Worm (Caenorhabditis elegans) whole organism, young adult: Measurements from ENCODE around the gene ivph-3.

ENCODE experiments used
- B0019.2 ChIP-seq: fragments of 200-800 bp; sonication (Bioruptor generic); conservative IDR thresholded peaks from 2 replicates; pipeline ENCODE4 v1.3.6; 2022; ENCODE audit warnings: missing genetic modification reagents, missing genetic modification characterization, missing compliant biosample characterization
- B0336.3 ChIP-seq: fragments of 200-800 bp; sonication (Bioruptor generic); IDR thresholded peaks from 2 replicates; pipeline ENCODE4 v1.3.6; 2022; ENCODE audit warnings: missing genetic modification characterization, missing compliant biosample characterization
- C06A6.2 ChIP-seq: fragments of 200-800 bp; sonication (Bioruptor generic); conservative IDR thresholded peaks from 2 replicates; pipeline ENCODE4 v1.3.6; 2022; ENCODE audit warnings: missing genetic modification characterization, missing compliant biosample characterization
- F10E7.11 ChIP-seq: sonication (generic microtip); optimal IDR thresholded peaks from 2 replicates; lab custom pipeline; 2017; ENCODE audit warnings: mild to moderate bottlenecking, missing genetic modification characterization, moderate library complexity, missing compliant biosample characterization
- F37B4.10 ChIP-seq: fragments of 200-800 bp; sonication (Bioruptor generic); IDR thresholded peaks from 2 replicates; pipeline ENCODE4 v1.3.6; 2022; ENCODE audit warnings: missing genetic modification characterization, missing compliant biosample characterization
- F57C9.4 ChIP-seq: sonication (generic microtip); optimal IDR thresholded peaks from 2 replicates; lab custom pipeline; 2017; ENCODE audit warnings: mild to moderate bottlenecking, missing genetic modification characterization, missing compliant biosample characterization
- T26A5.8 ChIP-seq: sonication (generic microtip); optimal IDR thresholded peaks from 2 replicates; lab custom pipeline; 2016; ENCODE audit warnings: missing genetic modification characterization, missing compliant biosample characterization
- Y53G8AR.9 ChIP-seq: fragments of 200-800 bp; sonication (Bioruptor generic); conservative IDR thresholded peaks from 2 replicates; pipeline ENCODE4 v1.3.6; 2022; ENCODE audit warnings: missing genetic modification reagents, missing genetic modification characterization, missing compliant biosample characterization
- Y56A3A.18 ChIP-seq: fragments of 200-800 bp; sonication (Bioruptor generic); IDR thresholded peaks from 2 replicates; pipeline ENCODE4 v1.3.6; 2022; ENCODE audit warnings: missing genetic modification reagents, missing genetic modification characterization, missing compliant biosample characterization
- Y67H2A.10 ChIP-seq: fragments of 200-800 bp; sonication (Bioruptor generic); conservative IDR thresholded peaks from 2 replicates; pipeline ENCODE4 v1.3.6; 2022; ENCODE audit warnings: missing genetic modification reagents, missing genetic modification characterization, missing compliant biosample characterization
- attf-5 ChIP-seq: fragments of 200-800 bp; sonication (Bioruptor generic); optimal IDR thresholded peaks from 2 replicates; lab custom pipeline; 2018; ENCODE audit warnings: mild to moderate bottlenecking, missing genetic modification characterization, missing compliant biosample characterization
- ccch-3 ChIP-seq: fragments of 200-800 bp; sonication (Bioruptor generic); optimal IDR thresholded peaks from 2 replicates; lab custom pipeline; 2018; ENCODE audit warnings: mild to moderate bottlenecking, missing genetic modification characterization, missing compliant biosample characterization
- cebp-2 ChIP-seq: fragments of 200-800 bp; sonication (Bioruptor generic); IDR thresholded peaks from 2 replicates; pipeline ENCODE4 v1.3.6; 2022; ENCODE audit warnings: missing genetic modification characterization, missing compliant biosample characterization
- ceh-91 ChIP-seq: fragments of 200-800 bp; sonication (Bioruptor generic); IDR thresholded peaks from 2 replicates; pipeline ENCODE4 v1.3.6; 2022; ENCODE audit warnings: missing genetic modification reagents, missing genetic modification characterization, missing compliant biosample characterization
- chd-7 ChIP-seq: sonication (generic microtip); optimal IDR thresholded peaks from 2 replicates; lab custom pipeline; 2016; ENCODE audit warnings: mild to moderate bottlenecking, missing genetic modification characterization, moderate library complexity, missing compliant biosample characterization
- die-1 ChIP-seq: sonication (generic microtip); optimal IDR thresholded peaks from 2 replicates; lab custom pipeline; 2016; ENCODE audit warnings: missing genotype, mild to moderate bottlenecking, missing genetic modification characterization, missing compliant biosample characterization
- dox-1 ChIP-seq: fragments of 200-800 bp; sonication (Bioruptor generic); IDR thresholded peaks from 2 replicates; pipeline ENCODE4 v1.3.6; 2022; ENCODE audit warnings: missing genetic modification reagents, missing genetic modification characterization, missing compliant biosample characterization
- dpff-1 ChIP-seq: sonication (generic microtip); optimal IDR thresholded peaks from 2 replicates; lab custom pipeline; 2017; ENCODE audit warnings: mild to moderate bottlenecking, missing genetic modification characterization, missing compliant biosample characterization
- efl-1 ChIP-seq: fragments of 150-350 bp; optimal IDR thresholded peaks from 2 replicates; lab custom pipeline; 2014; ENCODE audit warnings: missing biosample characterization, missing genetic modification reagents, missing genetic modification characterization
- egl-18 ChIP-seq: fragments of 200-800 bp; sonication (Bioruptor generic); IDR thresholded peaks from 2 replicates; pipeline ENCODE4 v1.3.6; 2022; ENCODE audit warnings: missing genetic modification reagents, missing genetic modification characterization, missing compliant biosample characterization
- egl-44 ChIP-seq: fragments of 200-800 bp; sonication (Bioruptor generic); IDR thresholded peaks from 2 replicates; pipeline ENCODE4 v1.3.6; 2022; ENCODE audit warnings: missing genetic modification reagents, missing genetic modification characterization, missing compliant biosample characterization
- ekl-4 ChIP-seq: fragments of 200-800 bp; sonication (Bioruptor generic); IDR thresholded peaks from 2 replicates; pipeline ENCODE4 v1.3.6; 2022; ENCODE audit warnings: missing genetic modification reagents, missing genetic modification characterization, missing compliant biosample characterization
- hmg-1.2 ChIP-seq: fragments of 200-800 bp; sonication (Bioruptor generic); IDR thresholded peaks from 2 replicates; pipeline ENCODE4 v1.3.6; 2022; ENCODE audit warnings: missing genetic modification reagents, missing genetic modification characterization, missing compliant biosample characterization
- hrde-1 ChIP-seq: sonication (generic microtip); optimal IDR thresholded peaks from 2 replicates; lab custom pipeline; 2016; ENCODE audit warnings: missing genetic modification characterization, mild to moderate bottlenecking, missing compliant biosample characterization, moderate library complexity, missing genotype, missing genetic modification reagents, borderline replicate concordance
- hsf-1 ChIP-seq: fragments of 200-800 bp; sonication (Bioruptor generic); IDR thresholded peaks from 2 replicates; pipeline ENCODE4 v1.3.6; 2022; ENCODE audit warnings: missing genetic modification reagents, missing genetic modification characterization, missing compliant biosample characterization
- lag-1 ChIP-seq: fragments of 200-800 bp; sonication (Bioruptor generic); IDR thresholded peaks from 2 replicates; pipeline ENCODE4 v1.3.6; 2022; ENCODE audit warnings: missing genetic modification reagents, missing genetic modification characterization, missing compliant biosample characterization
- let-607 ChIP-seq, 2 experiments: fragments of 200-800 bp in 1 of 2; sonication (Bioruptor generic) in 1 of 2; sonication (generic microtip) in 1 of 2; optimal IDR thresholded peaks; 2 replicates each; lab custom pipeline; 2016 to 2018; ENCODE audit warnings: mild to moderate bottlenecking in 2 of 2, missing compliant biosample characterization in 2 of 2, missing genetic modification characterization in 2 of 2, moderate library complexity in 2 of 2, missing genotype in 1 of 2
- lin-40 ChIP-seq: sonication (generic microtip); optimal IDR thresholded peaks from 2 replicates; lab custom pipeline; 2016; ENCODE audit warnings: missing genetic modification characterization, mild to moderate bottlenecking, missing compliant biosample characterization, missing genotype, missing genetic modification reagents
- lsl-1 ChIP-seq: fragments of 200-800 bp; sonication (Bioruptor generic); optimal IDR thresholded peaks from 2 replicates; lab custom pipeline; 2018; ENCODE audit warnings: mild to moderate bottlenecking, missing genetic modification characterization, moderate library complexity, missing compliant biosample characterization
- mel-28 ChIP-seq: sonication (generic microtip); optimal IDR thresholded peaks from 2 replicates; lab custom pipeline; 2016; ENCODE audit warnings: borderline replicate concordance, mild to moderate bottlenecking, missing genetic modification characterization, missing compliant biosample characterization
- mes-4 ChIP-seq: sonication (generic microtip); optimal IDR thresholded peaks from 2 replicates; lab custom pipeline; 2016; ENCODE audit warnings: missing genotype, missing genetic modification characterization, missing compliant biosample characterization
- mxl-1 ChIP-seq: sonication (generic microtip); optimal IDR thresholded peaks from 2 replicates; lab custom pipeline; 2016; ENCODE audit warnings: missing genetic modification characterization, missing compliant biosample characterization
- nfya-2 ChIP-seq: fragments of 200-800 bp; sonication (Bioruptor generic); IDR thresholded peaks from 2 replicates; pipeline ENCODE4 v1.3.6; 2022; ENCODE audit warnings: missing genetic modification reagents, missing genetic modification characterization, missing compliant biosample characterization
- nfyb-1 ChIP-seq: fragments of 200-800 bp; sonication (Bioruptor generic); IDR thresholded peaks from 2 replicates; pipeline ENCODE4 v1.3.6; 2022; ENCODE audit warnings: missing genetic modification reagents, missing genetic modification characterization, missing compliant biosample characterization
- nhr-80 ChIP-seq: sonication (generic microtip); optimal IDR thresholded peaks from 2 replicates; lab custom pipeline; 2016; ENCODE audit warnings: missing genetic modification characterization, missing compliant biosample characterization
- rec-8 ChIP-seq, 2 experiments: sonication (generic microtip); optimal IDR thresholded peaks; 2 replicates each; lab custom pipeline; 2016; ENCODE audit warnings: mild to moderate bottlenecking in 2 of 2, missing genetic modification characterization in 2 of 2, missing genetic modification reagents in 2 of 2, missing genotype in 2 of 2, missing biosample characterization in 1 of 2, missing compliant biosample characterization in 1 of 2, moderate library complexity in 1 of 2
- sdz-38 ChIP-seq: sonication (generic microtip); optimal IDR thresholded peaks from 2 replicates; lab custom pipeline; 2016; ENCODE audit warnings: missing genotype, missing genetic modification characterization, missing compliant biosample characterization
- snpc-3.4 ChIP-seq: sonication (generic microtip); optimal IDR thresholded peaks from 2 replicates; lab custom pipeline; 2017; ENCODE audit warnings: missing genetic modification characterization, mild to moderate bottlenecking, missing compliant biosample characterization, antibody characterized with exemption, moderate library complexity, missing genotype, missing genetic modification reagents
- snpc-4 ChIP-seq, 5 experiments: fragments of 150-350 bp in 1 of 5; sonication (generic microtip) in 4 of 5; optimal IDR thresholded peaks; 2 replicates each; lab custom pipeline; 2014 to 2018; ENCODE audit warnings: missing genetic modification characterization in 5 of 5, missing biosample characterization in 3 of 5, antibody characterized with exemption in 2 of 5, mild to moderate bottlenecking in 2 of 5, missing compliant biosample characterization in 2 of 5, missing genotype in 2 of 5, moderate library complexity in 2 of 5, missing genetic modification reagents in 1 of 5
- somi-1 ChIP-seq: fragments of 200-800 bp; sonication (Bioruptor generic); optimal IDR thresholded peaks from 2 replicates; lab custom pipeline; 2018; ENCODE audit warnings: mild to moderate bottlenecking, missing genetic modification characterization, missing compliant biosample characterization
- tbp1 ChIP-seq: fragments of 200-800 bp; sonication (Bioruptor generic); optimal IDR thresholded peaks from 2 replicates; lab custom pipeline; 2018; ENCODE audit warnings: mild to moderate bottlenecking, missing genetic modification characterization, missing compliant biosample characterization
- unc-62 ChIP-seq: fragments of 150-350 bp; optimal IDR thresholded peaks from 2 replicates; lab custom pipeline; 2014; ENCODE audit warnings: missing biosample characterization, missing genetic modification reagents, missing genetic modification characterization
- xnd-1 ChIP-seq: sonication (generic microtip); optimal IDR thresholded peaks from 2 replicates; lab custom pipeline; 2016; ENCODE audit warnings: missing genotype, missing genetic modification reagents, missing genetic modification characterization, missing compliant biosample characterization
- zfh-2 ChIP-seq: fragments of 200-800 bp; sonication (Bioruptor generic); conservative IDR thresholded peaks from 2 replicates; pipeline ENCODE4 v1.3.6; 2022; ENCODE audit warnings: missing genetic modification reagents, missing genetic modification characterization, missing compliant biosample characterization
- ztf-18 ChIP-seq: sonication (generic microtip); optimal IDR thresholded peaks from 2 replicates; lab custom pipeline; 2016; ENCODE audit warnings: missing genotype, mild to moderate bottlenecking, missing genetic modification characterization, missing compliant biosample characterization
- ztf-22 ChIP-seq: fragments of 200-800 bp; sonication (Bioruptor generic); optimal IDR thresholded peaks from 2 replicates; lab custom pipeline; 2018; ENCODE audit warnings: mild to moderate bottlenecking, missing genetic modification characterization, moderate library complexity, missing compliant biosample characterization
- ztf-6 ChIP-seq: fragments of 200-800 bp; sonication (Bioruptor generic); IDR thresholded peaks from 2 replicates; pipeline ENCODE4 v1.3.6; 2022; ENCODE audit warnings: missing genetic modification reagents, missing genetic modification characterization, missing compliant biosample characterization

Gene ivph-3

DNA sequence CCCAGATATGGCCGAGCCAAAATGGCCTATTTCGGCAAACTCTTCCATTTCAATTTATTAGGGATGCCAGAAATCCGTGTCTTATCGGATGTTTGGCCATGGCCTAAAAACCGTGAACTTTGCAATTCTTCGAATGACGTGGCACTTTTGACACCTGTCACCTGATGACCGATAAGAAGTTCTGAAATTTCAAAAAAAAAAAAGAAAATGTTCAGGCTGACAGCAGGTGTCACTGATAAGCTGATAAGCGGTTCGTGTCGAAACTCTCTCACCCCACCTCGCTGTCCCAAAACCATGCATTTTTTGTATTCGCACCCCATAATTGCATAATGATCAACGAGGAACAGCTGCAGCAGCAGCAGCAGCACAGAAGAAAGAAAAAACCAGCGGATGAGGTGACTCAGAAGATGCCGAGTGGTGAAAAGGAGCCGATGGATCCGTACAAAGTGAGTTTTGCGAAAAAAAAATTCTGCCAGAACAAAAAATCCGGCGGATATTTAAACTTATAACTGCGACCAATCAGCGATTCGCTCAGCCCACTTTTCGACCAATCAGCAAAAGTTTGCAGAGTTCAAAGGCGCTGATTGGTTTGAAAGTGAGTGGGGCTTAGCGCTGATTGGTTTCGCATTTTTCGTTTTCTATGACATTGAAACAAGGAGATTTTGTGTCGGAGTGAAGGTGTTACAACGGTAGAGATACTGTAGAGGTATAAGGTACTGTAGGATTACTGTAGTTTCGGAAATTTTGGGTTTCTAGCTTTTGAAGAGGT, 41.0 kb upstream of the ivph-3 start, which contains the start of the genes Y54G2A.28 and vrp-1 (continued):
- TF ChIP-seq ztf-22 (GFP tag; lab: Kevin White, UChicago), result no peak
- TF ChIP-seq F57C9.4 (tag; lab: Kevin White, UChicago), result no peak
- peak; percentile 57; the same call in 1 of the 2 replicates for TF ChIP-seq Y56A3A.18 (GFP tag; lab: Robert Waterston, UW)
- TF ChIP-seq mxl-1 (tag; lab: Kevin White, UChicago), result no peak
- peak; percentile 94 to 96 for TF ChIP-seq let-607 (tag; optimal IDR thresholded peaks at IDR 0.05; lab: Kevin White, UChicago)
- no peak for TF ChIP-seq lsl-1 (GFP tag; lab: Kevin White, UChicago)
- TF ChIP-seq cebp-2 (GFP tag; lab: Robert Waterston, UW), result no peak
- 0 out of 2 replicates have a peak, but pooled peaks have one; percentile 15 for TF ChIP-seq zfh-2 (GFP tag; lab: Robert Waterston, UW)
- TF ChIP-seq Y67H2A.10, result no peak
- peak; percentile 97 for TF ChIP-seq unc-62 (GFP tag; lab: Kevin White, UChicago)
- TF ChIP-seq sdz-38 (tag; lab: Kevin White, UChicago), result no peak
- no peak for TF ChIP-seq snpc-4 (GFP tag; optimal IDR thresholded peaks at IDR 0.05; lab: Kevin White, UChicago)
- TF ChIP-seq snpc-4 (tag; optimal IDR thresholded peaks at IDR 0.05; lab: Kevin White, UChicago), result no peak
- TF ChIP-seq mel-28 (tag; lab: Kevin White, UChicago), result no peak
- TF ChIP-seq attf-5, result peak; percentile 10
- TF ChIP-seq nhr-80 (tag; lab: Kevin White, UChicago), result peak; percentile 92
- TF ChIP-seq rec-8 (tag; optimal IDR thresholded peaks at IDR 0.05; lab: Kevin White, UChicago), result no peak
- TF ChIP-seq ekl-4 (GFP tag; lab: Robert Waterston, UW), result no peak
- no peak for TF ChIP-seq nfya-2
- no peak for TF ChIP-seq ceh-91 (GFP tag; lab: Robert Waterston, UW)
- TF ChIP-seq efl-1 (GFP tag; lab: Kevin White, UChicago), result no peak
- no peak for TF ChIP-seq egl-44
- TF ChIP-seq F37B4.10 (GFP tag; lab: Robert Waterston, UW), result no peak
- TF ChIP-seq hmg-1.2 (GFP tag; lab: Robert Waterston, UW), result no peak
- no peak for TF ChIP-seq C06A6.2 (GFP tag; lab: Robert Waterston, UW)
- no peak for TF ChIP-seq mes-4 (tag; lab: Kevin White, UChicago)
- TF ChIP-seq egl-18 (GFP tag; lab: Robert Waterston, UW), result no peak
- no peak for TF ChIP-seq T26A5.8 (tag; lab: Kevin White, UChicago)
- TF ChIP-seq lag-1 (GFP tag; lab: Robert Waterston, UW), result no peak
- no peak for TF ChIP-seq ztf-6 (GFP tag; lab: Robert Waterston, UW)
- TF ChIP-seq dpff-1, result no peak
- no peak for TF ChIP-seq B0019.2 (GFP tag; lab: Robert Waterston, UW)
- 0 out of 2 replicates have a peak, but pooled peaks have one; percentile 12 for TF ChIP-seq B0336.3
- peak; percentile 17 for TF ChIP-seq lin-40 (tag; lab: Kevin White, UChicago)
- no peak for TF ChIP-seq hsf-1 (GFP tag; lab: Robert Waterston, UW)
- TF ChIP-seq tbp1 (GFP tag; lab: Kevin White, UChicago), result peak; percentile 33
- TF ChIP-seq dox-1 (GFP tag; lab: Robert Waterston, UW), result peak; percentile 74
- TF ChIP-seq somi-1 (GFP tag; lab: Kevin White, UChicago), result no peak
- TF ChIP-seq die-1 (tag; lab: Kevin White, UChicago), result no peak
- TF ChIP-seq hrde-1 (tag; lab: Kevin White, UChicago), result no peak
- TF ChIP-seq F10E7.11 (tag; lab: Kevin White, UChicago), result no peak
- TF ChIP-seq ztf-18 (tag; lab: Kevin White, UChicago), result no peak
- TF ChIP-seq ccch-3 (GFP tag; lab: Kevin White, UChicago), result no peak
- peak; percentile 74; the same call in 1 of the 2 replicates for TF ChIP-seq nfyb-1 (GFP tag; lab: Robert Waterston, UW)
- TF ChIP-seq chd-7 (tag; lab: Kevin White, UChicago), result peak; percentile 8
- TF ChIP-seq snpc-3.4 (tag; lab: Kevin White, UChicago), result no peak
- no peak for TF ChIP-seq xnd-1 (tag; lab: Kevin White, UChicago)
- no peak for TF ChIP-seq Y53G8AR.9 (GFP tag; lab: Robert Waterston, UW)
